Fruit fly (Drosophila melanogaster) whole organism, embryonic: Measurements from ENCODE around the gene RpS3.

Experiments
- ATbp ChIP-seq: fragments of 200-800 bp; sonication (Bioruptor generic); optimal IDR thresholded peaks from 2 replicates; lab custom pipeline; 2017; ENCODE audit warnings: missing biosample characterization, mild to moderate bottlenecking, missing genetic modification characterization, missing genetic modification reagents
- Atf3 ChIP-seq: fragments of 200-800 bp; sonication (Bioruptor generic); optimal IDR thresholded peaks from 3 replicates; lab custom pipeline; 2016; ENCODE audit warnings: missing biosample characterization, missing genetic modification characterization
- CG1024 ChIP-seq: fragments of 200-800 bp; sonication (Bioruptor generic); IDR thresholded peaks from 2 replicates; pipeline ENCODE4 v1.3.6; 2022; ENCODE audit warnings: missing biosample characterization, missing genetic modification characterization
- CG10959 ChIP-seq: fragments of 200-800 bp; sonication (Bioruptor generic); IDR thresholded peaks from 2 replicates; pipeline ENCODE4 v1.3.6; 2022; ENCODE audit warnings: missing biosample characterization, missing genetic modification characterization
- CG11456 ChIP-seq: fragments of 200-800 bp; sonication (Bioruptor generic); IDR thresholded peaks from 3 replicates; pipeline ENCODE4 v1.3.6; 2022; ENCODE audit warnings: missing biosample characterization, missing genetic modification characterization
- CG13123 ChIP-seq: fragments of 200-800 bp; sonication (Bioruptor generic); optimal IDR thresholded peaks from 2 replicates; lab custom pipeline; 2016; ENCODE audit warnings: missing biosample characterization, missing genetic modification characterization
- CG13424 ChIP-seq: fragments of 200-800 bp; sonication (Bioruptor generic); optimal IDR thresholded peaks from 2 replicates; lab custom pipeline; 2019; ENCODE audit warnings: missing biosample characterization, mild to moderate bottlenecking, missing genetic modification characterization, moderate library complexity
- CG15073 ChIP-seq: fragments of 200-800 bp; sonication (Bioruptor generic); optimal IDR thresholded peaks from 2 replicates; lab custom pipeline; 2016; ENCODE audit warnings: missing biosample characterization, missing genetic modification characterization
- CG16815 ChIP-seq: fragments of 200-800 bp; sonication (Bioruptor generic); optimal IDR thresholded peaks from 3 replicates; lab custom pipeline; 2017; ENCODE audit warnings: missing biosample characterization, mild to moderate bottlenecking, missing genetic modification characterization
- CG17912 ChIP-seq: fragments of 200-800 bp; sonication (Bioruptor generic); optimal IDR thresholded peaks from 2 replicates; lab custom pipeline; 2018; ENCODE audit warnings: missing biosample characterization, mild to moderate bottlenecking, missing genetic modification characterization
- CG1792 ChIP-seq: fragments of 200-800 bp; sonication (Bioruptor generic); optimal IDR thresholded peaks from 2 replicates; lab custom pipeline; 2016; ENCODE audit warnings: missing biosample characterization, missing genetic modification characterization
- CG18262 ChIP-seq: fragments of 200-800 bp; optimal IDR thresholded peaks from 3 replicates; lab custom pipeline; 2019; ENCODE audit warnings: missing biosample characterization, mild to moderate bottlenecking, missing genetic modification characterization, moderate library complexity
- CG2129 ChIP-seq: fragments of 200-800 bp; sonication (Bioruptor generic); IDR thresholded peaks from 2 replicates; pipeline ENCODE4 v1.3.6; 2022; ENCODE audit warnings: missing biosample characterization, missing genetic modification characterization; ENCODE audit not compliant: partially characterized antibody
- CG32772 ChIP-seq: fragments of 200-800 bp; sonication (Bioruptor generic); IDR thresholded peaks from 2 replicates; pipeline ENCODE4 v1.3.6; 2022; ENCODE audit warnings: missing biosample characterization, missing genetic modification characterization
- CG33213 ChIP-seq: fragments of 200-800 bp; sonication (Bioruptor generic); optimal IDR thresholded peaks from 3 replicates; lab custom pipeline; 2016; ENCODE audit warnings: missing biosample characterization, missing genetic modification characterization
- CG4730 ChIP-seq: fragments of 200-800 bp; sonication (Bioruptor generic); IDR thresholded peaks from 2 replicates; pipeline ENCODE4 v1.3.6; 2022; ENCODE audit warnings: missing biosample characterization, missing genetic modification characterization
- CG6765 ChIP-seq: fragments of 200-800 bp; sonication (Bioruptor generic); optimal IDR thresholded peaks from 3 replicates; lab custom pipeline; 2017; ENCODE audit warnings: missing biosample characterization, mild to moderate bottlenecking, missing genetic modification characterization
- CG7556 ChIP-seq: fragments of 200-800 bp; sonication (Bioruptor generic); optimal IDR thresholded peaks from 2 replicates; lab custom pipeline; 2017; ENCODE audit warnings: missing biosample characterization, mild to moderate bottlenecking, missing genetic modification characterization
- CG8388 ChIP-seq: fragments of 200-800 bp; sonication (Bioruptor generic); optimal IDR thresholded peaks from 2 replicates; lab custom pipeline; 2019; ENCODE audit warnings: missing biosample characterization, mild to moderate bottlenecking, missing genetic modification characterization, moderate library complexity
- CG9797 ChIP-seq: fragments of 200-800 bp; sonication (Bioruptor generic); optimal IDR thresholded peaks from 3 replicates; lab custom pipeline; 2018; ENCODE audit warnings: missing biosample characterization, mild to moderate bottlenecking, missing genetic modification characterization
- CTCF ChIP-seq: fragments of 200-800 bp; sonication (Bioruptor generic); optimal IDR thresholded peaks from 2 replicates; lab custom pipeline; 2017; ENCODE audit warnings: missing biosample characterization, mild to moderate bottlenecking, missing genetic modification characterization, moderate library complexity
- Dad ChIP-seq: fragments of 200-800 bp; sonication (Bioruptor generic); optimal IDR thresholded peaks from 3 replicates; lab custom pipeline; 2016; ENCODE audit warnings: missing biosample characterization, missing genetic modification characterization
- Dip2 ChIP-seq: fragments of 200-800 bp; sonication (Bioruptor generic); IDR thresholded peaks from 2 replicates; pipeline ENCODE4 v1.3.6; 2022; ENCODE audit warnings: missing biosample characterization, missing genetic modification characterization
- Dll ChIP-seq: fragments of 200-800 bp; sonication (Bioruptor generic); IDR thresholded peaks from 4 replicates; pipeline ENCODE4 v1.3.6; 2022; ENCODE audit warnings: missing biosample characterization, missing genetic modification characterization; ENCODE audit not compliant: partially characterized antibody
- E2f1 ChIP-seq: fragments of 200-800 bp; sonication (Bioruptor generic); IDR thresholded peaks from 2 replicates; pipeline ENCODE4 v1.3.6; 2022; ENCODE audit warnings: missing biosample characterization, missing genetic modification characterization
- Ets65A ChIP-seq: fragments of 200-800 bp; sonication (Bioruptor generic); peaks from one replicate; lab custom pipeline; 2016; ENCODE audit warnings: missing biosample characterization, missing genetic modification characterization
- Fer3 ChIP-seq: fragments of 200-800 bp; sonication (Bioruptor generic); optimal IDR thresholded peaks from 2 replicates; lab custom pipeline; 2018; ENCODE audit warnings: missing biosample characterization, mild to moderate bottlenecking, missing genetic modification characterization, moderate library complexity
- HLH3B ChIP-seq: fragments of 200-800 bp; sonication (Bioruptor generic); IDR thresholded peaks from 2 replicates; pipeline ENCODE4 v1.3.6; 2022; ENCODE audit warnings: missing biosample characterization, missing genetic modification characterization
- HLHmδ ChIP-seq: fragments of 200-800 bp; sonication (Bioruptor generic); optimal IDR thresholded peaks from 2 replicates; lab custom pipeline; 2018; ENCODE audit warnings: missing biosample characterization, mild to moderate bottlenecking, missing genetic modification characterization, moderate library complexity
- HmgD ChIP-seq: fragments of 200-800 bp; sonication (Bioruptor generic); optimal IDR thresholded peaks from 3 replicates; lab custom pipeline; 2016; ENCODE audit warnings: missing biosample characterization, missing genetic modification characterization
- Lpt ChIP-seq: fragments of >200 bp; optimal IDR thresholded peaks from 2 replicates; lab custom pipeline; 2018; ENCODE audit warnings: missing biosample characterization, missing genetic modification characterization
- Max ChIP-seq: fragments of 200-800 bp; sonication (Bioruptor generic); optimal IDR thresholded peaks from 2 replicates; lab custom pipeline; 2016; ENCODE audit warnings: missing biosample characterization, mild to moderate bottlenecking, missing genetic modification characterization
- NC2α ChIP-seq: fragments of 200-800 bp; sonication (Bioruptor generic); optimal IDR thresholded peaks from 2 replicates; lab custom pipeline; 2016; ENCODE audit warnings: missing biosample characterization, missing genetic modification characterization
- NFAT ChIP-seq: fragments of 200-800 bp; sonication (Bioruptor generic); IDR thresholded peaks from 2 replicates; pipeline ENCODE4 v1.3.6; 2022; ENCODE audit warnings: missing biosample characterization, missing genetic modification characterization
- Pdp1 ChIP-seq, 2 experiments: fragments of 200-800 bp; sonication (Bioruptor generic); optimal IDR thresholded peaks; 3 replicates each; lab custom pipeline; 2016; ENCODE audit warnings: missing biosample characterization in 2 of 2, missing genetic modification characterization in 2 of 2, mild to moderate bottlenecking in 1 of 2, moderate library complexity in 1 of 2
- Ravus ChIP-seq: fragments of 200-800 bp; sonication (Bioruptor generic); IDR thresholded peaks from 2 replicates; pipeline ENCODE4 v1.3.6; 2022; ENCODE audit warnings: missing biosample characterization, missing genetic modification characterization
- Vsx1 ChIP-seq: fragments of 200-800 bp; sonication (Bioruptor generic); optimal IDR thresholded peaks from 2 replicates; lab custom pipeline; 2017; ENCODE audit warnings: missing biosample characterization, mild to moderate bottlenecking, missing genetic modification characterization, missing genetic modification reagents
- YL-1 ChIP-seq: fragments of 200-800 bp; sonication (Bioruptor generic); optimal IDR thresholded peaks from 3 replicates; lab custom pipeline; 2017; ENCODE audit warnings: missing biosample characterization, mild to moderate bottlenecking, missing genetic modification characterization
- ab ChIP-seq: fragments of 200-800 bp; sonication (Bioruptor generic); optimal IDR thresholded peaks from 2 replicates; lab custom pipeline; 2016; ENCODE audit warnings: missing biosample characterization, missing genetic modification characterization
- danr ChIP-seq: fragments of 200-800 bp; sonication (Bioruptor generic); IDR thresholded peaks from 2 replicates; pipeline ENCODE4 v1.3.6; 2022; ENCODE audit warnings: missing biosample characterization, missing genetic modification characterization
- dmrt11E ChIP-seq: fragments of 200-800 bp; sonication (Bioruptor generic); optimal IDR thresholded peaks from 3 replicates; lab custom pipeline; 2018; ENCODE audit warnings: missing biosample characterization, mild to moderate bottlenecking, missing genetic modification characterization, moderate library complexity
- dmrt99B ChIP-seq: fragments of 200-800 bp; sonication (Bioruptor generic); optimal IDR thresholded peaks from 2 replicates; lab custom pipeline; 2018; ENCODE audit warnings: missing biosample characterization, mild to moderate bottlenecking, missing genetic modification characterization, moderate library complexity
- gcm2 ChIP-seq: fragments of 200-800 bp; sonication (Bioruptor generic); optimal IDR thresholded peaks from 2 replicates; lab custom pipeline; 2016; ENCODE audit warnings: missing biosample characterization, missing genetic modification characterization
- ham ChIP-seq: fragments of 200-800 bp; sonication (Bioruptor generic); IDR thresholded peaks from 2 replicates; pipeline ENCODE4 v1.3.6; 2022; ENCODE audit warnings: missing biosample characterization, missing genetic modification characterization
- jumu ChIP-seq: fragments of 200-800 bp; sonication (Bioruptor generic); optimal IDR thresholded peaks from 3 replicates; lab custom pipeline; 2016; ENCODE audit warnings: missing biosample characterization, missing genetic modification characterization
- kah ChIP-seq: fragments of 200-800 bp; sonication (Bioruptor generic); optimal IDR thresholded peaks from 2 replicates; lab custom pipeline; 2018; ENCODE audit warnings: missing biosample characterization, mild to moderate bottlenecking, missing genetic modification characterization
- lbe ChIP-seq: fragments of 200-800 bp; sonication (Bioruptor generic); optimal IDR thresholded peaks from 2 replicates; lab custom pipeline; 2016; ENCODE audit warnings: missing biosample characterization, mild to moderate bottlenecking, missing genetic modification characterization
- nmo ChIP-seq: fragments of 200-800 bp; sonication (Bioruptor generic); optimal IDR thresholded peaks from 2 replicates; lab custom pipeline; 2018; ENCODE audit warnings: missing biosample characterization, mild to moderate bottlenecking, missing genetic modification characterization, moderate library complexity
- oc ChIP-seq: fragments of 200-800 bp; sonication (Bioruptor generic); optimal IDR thresholded peaks from 2 replicates; lab custom pipeline; 2018; ENCODE audit warnings: missing biosample characterization, mild to moderate bottlenecking, missing genetic modification characterization, moderate library complexity
- scrt ChIP-seq: fragments of 200-800 bp; sonication (Bioruptor generic); optimal IDR thresholded peaks from 2 replicates; lab custom pipeline; 2018; ENCODE audit warnings: missing biosample characterization, mild to moderate bottlenecking, missing genetic modification characterization, moderate library complexity
- sisA ChIP-seq: fragments of 200-800 bp; sonication (Bioruptor generic); IDR thresholded peaks from 2 replicates; pipeline ENCODE4 v1.3.6; 2022; ENCODE audit warnings: missing biosample characterization, missing genetic modification characterization
- tx ChIP-seq: fragments of 200-800 bp; sonication (Bioruptor generic); optimal IDR thresholded peaks from 2 replicates; lab custom pipeline; 2016; ENCODE audit warnings: missing biosample characterization, missing genetic modification characterization
- vvl ChIP-seq: fragments of 200-800 bp; sonication (Bioruptor generic); IDR thresholded peaks from 2 replicates; pipeline ENCODE4 v1.3.6; 2022; ENCODE audit warnings: missing biosample characterization, missing genetic modification characterization

Gene RpS3

DNA sequence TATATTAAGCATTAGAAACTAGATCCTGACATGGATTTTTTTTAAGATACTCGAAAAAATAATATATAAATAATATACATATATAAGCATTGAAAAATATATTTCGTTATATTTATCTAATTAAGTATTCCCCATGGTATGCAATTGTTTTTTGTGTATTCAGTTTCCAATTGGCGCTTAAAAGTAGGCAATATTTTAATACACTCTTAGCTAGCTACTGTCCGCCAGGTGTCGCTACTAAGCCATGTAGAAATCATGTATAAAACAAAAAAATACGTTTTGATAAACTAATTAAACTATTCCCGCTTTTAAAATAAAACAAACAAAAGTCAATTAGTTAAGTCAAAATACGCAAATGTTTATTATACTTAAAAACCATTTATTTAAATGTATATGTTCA lies 27.3 kb upstream of the RpS3 start (continued):
- peak; percentile 21; the same call in 1 of the 2 replicates for TF ChIP-seq CG10959 (GFP tag; lab: Robert Waterston, UW)
- TF ChIP-seq CG11456 (GFP tag; lab: Robert Waterston, UW), result peak; percentile 65; the same call in 1 of the 3 replicates
- peak in 1 of 2 experiments; percentile 51 for TF ChIP-seq Pdp1 (GFP tag; optimal IDR thresholded peaks at IDR 0.05; lab: Kevin White, UChicago)
- TF ChIP-seq kah (GFP tag; lab: Kevin White, UChicago), result peak; percentile 68
- TF ChIP-seq ATbp (GFP tag; lab: Kevin White, UChicago), result peak; percentile 21
- TF ChIP-seq scrt (GFP tag; lab: Kevin White, UChicago), result peak; percentile 18
- TF ChIP-seq Atf3 (GFP tag; lab: Kevin White, UChicago), result peak; percentile 16
- peak; percentile 17; the same call in 1 of the 2 replicates for TF ChIP-seq NFAT (GFP tag; lab: Robert Waterston, UW)
- TF ChIP-seq Lpt (GFP tag; lab: Kevin White, UChicago), result no peak
- TF ChIP-seq CG6765 (GFP tag; lab: Kevin White, UChicago), result peak; percentile 52
- TF ChIP-seq Dip2 (GFP tag; lab: Robert Waterston, UW), result no peak
- TF ChIP-seq CG2129 (GFP tag; lab: Robert Waterston, UW), result no peak
- TF ChIP-seq Dad (GFP tag; lab: Kevin White, UChicago), result no peak
- no peak for TF ChIP-seq danr
- no peak for TF ChIP-seq CG7556 (GFP tag; lab: Kevin White, UChicago)
- no peak for TF ChIP-seq Ravus (GFP tag; lab: Robert Waterston, UW)
- no peak for TF ChIP-seq NC2α
- no peak for TF ChIP-seq CG4730
- TF ChIP-seq CG1792 (GFP tag; lab: Kevin White, UChicago), result no peak
- no peak for TF ChIP-seq HLHmδ (GFP tag; lab: Kevin White, UChicago)
- TF ChIP-seq CG33213 (GFP tag; lab: Kevin White, UChicago), result peak; percentile 64
- TF ChIP-seq sisA, result no peak
- TF ChIP-seq ham (GFP tag; lab: Robert Waterston, UW), result no peak
- peak; percentile 70 for TF ChIP-seq Ets65A
- peak; percentile 17 for TF ChIP-seq CG13123 (GFP tag; lab: Kevin White, UChicago)
- TF ChIP-seq dmrt99B, result peak; percentile 38
- TF ChIP-seq CG18262 (tag; lab: Kevin White, UChicago), result peak; percentile 57
- TF ChIP-seq YL-1 (GFP tag; lab: Kevin White, UChicago), result no peak
- no peak for TF ChIP-seq tx (GFP tag; lab: Kevin White, UChicago)
- no peak for TF ChIP-seq CG32772 (GFP tag; lab: Robert Waterston, UW)
- TF ChIP-seq CG1024, result no peak
- peak; percentile 77 for TF ChIP-seq Vsx1
- TF ChIP-seq CG13424 (tag; lab: Kevin White, UChicago), result peak; percentile 76
- peak; percentile 57 for TF ChIP-seq dmrt11E (tag; lab: Kevin White, UChicago)
- no peak for TF ChIP-seq oc (tag; lab: Kevin White, UChicago)
- TF ChIP-seq CG17912 (GFP tag; lab: Kevin White, UChicago), result peak; percentile 79
- TF ChIP-seq CG9797 (GFP tag; lab: Kevin White, UChicago), result no peak
- peak; percentile 55 for TF ChIP-seq Fer3 (tag; lab: Kevin White, UChicago)
- no peak for TF ChIP-seq CG15073 (GFP tag; lab: Kevin White, UChicago)
- no peak for TF ChIP-seq HLH3B (GFP tag; lab: Robert Waterston, UW)
- peak; percentile 11 for TF ChIP-seq CG8388 (GFP tag; lab: Kevin White, UChicago)
- peak; percentile 98 for TF ChIP-seq CTCF (GFP tag; lab: Kevin White, UChicago)
- peak; percentile 31 for TF ChIP-seq nmo (GFP tag; lab: Kevin White, UChicago)
- TF ChIP-seq lbe (GFP tag; lab: Kevin White, UChicago), result no peak
- TF ChIP-seq ab (GFP tag; lab: Kevin White, UChicago), result no peak
- no peak for TF ChIP-seq HmgD
- TF ChIP-seq vvl (GFP tag; lab: Robert Waterston, UW), result peak; percentile 68
- peak; percentile 45 for TF ChIP-seq Max (GFP tag; lab: Kevin White, UChicago)
- no peak for TF ChIP-seq gcm2 (GFP tag; lab: Kevin White, UChicago)
- no peak for TF ChIP-seq jumu
- no peak for TF ChIP-seq CG16815 (GFP tag; lab: Kevin White, UChicago)
- TF ChIP-seq E2f1 (GFP tag; lab: Robert Waterston, UW), result no peak
- no peak for TF ChIP-seq Dll (GFP tag; lab: Robert Waterston, UW)
